Worm (Caenorhabditis elegans): ENCODE results near the gene F13A7.12.

ce11 chrV:16377188-16377587 lies 18.7 kb upstream of the F13A7.12 start:
- no peak for TF ChIP-seq nhr-237 (tag; optimal IDR thresholded peaks at IDR 0.05)
- TF ChIP-seq fos-1 (tag; optimal IDR thresholded peaks at IDR 0.05): no peak
- TF ChIP-seq elt-3 (tag; optimal IDR thresholded peaks at IDR 0.05): no peak
- no peak for TF ChIP-seq aly-2 (tag; optimal IDR thresholded peaks at IDR 0.05)
- no peak for TF ChIP-seq ceh-9 (tag; optimal IDR thresholded peaks at IDR 0.05)
- TF ChIP-seq nhr-76 (tag; optimal IDR thresholded peaks at IDR 0.05): no peak
- TF ChIP-seq pha-4 (tag; optimal IDR thresholded peaks at IDR 0.05): no peak
